Fruit fly (Drosophila melanogaster): ENCODE data around the gene CG9837.

dm6 chr3R:8805388-8805852 is 8.0 kb downstream of the CG9837 start, which contains the start of gene CG9839:
- TF ChIP-seq CG3919 (GFP tag; optimal IDR thresholded peaks at IDR 0.05) (no peak), Blimp-1 (GFP tag; optimal IDR thresholded peaks at IDR 0.05) (no peak), eg (GFP tag; IDR thresholded peaks at IDR 0.05) (no peak), CG8119 (GFP tag; IDR thresholded peaks at IDR 0.05) (no peak), fd85E (GFP tag; optimal IDR thresholded peaks at IDR 0.05) (no peak), topi (GFP tag; optimal IDR thresholded peaks at IDR 0.05) (no peak), Gug (GFP tag; IDR thresholded peaks at IDR 0.05) (no peak), dsx (GFP tag; optimal IDR thresholded peaks at IDR 0.05; ENCODE audit: poor library complexity, severe bottlenecking) (no peak), CG10669 (GFP tag; optimal IDR thresholded peaks at IDR 0.05) (no peak), Hr39 (GFP tag; optimal IDR thresholded peaks at IDR 0.05) (no peak), CG7368 (GFP tag; optimal IDR thresholded peaks at IDR 0.05) (no peak), CG6808 (GFP tag; optimal IDR thresholded peaks at IDR 0.05) (no peak)

All from whole organism, prepupa.